Worm (Caenorhabditis elegans) whole organism, L1 larva: ENCODE data around the gene R10H1.1.

Source experiments
- C04F5.9 ChIP-seq: sonication (generic microtip); optimal IDR thresholded peaks from 2 replicates; lab custom pipeline; 2016; ENCODE audit warnings: missing genetic modification characterization, missing compliant biosample characterization
- aha-1 ChIP-seq: fragments of 150-350 bp; optimal IDR thresholded peaks from 2 replicates; lab custom pipeline; 2014; ENCODE audit warnings: missing biosample characterization, missing genetic modification characterization
- ama-1 ChIP-seq: fragments of 150-350 bp; optimal IDR thresholded peaks from 2 replicates; lab custom pipeline; 2014
- blmp-1 ChIP-seq: fragments of 150-350 bp; optimal IDR thresholded peaks from 2 replicates; lab custom pipeline; 2014; ENCODE audit warnings: missing biosample characterization, missing genetic modification characterization
- ceh-82 ChIP-seq, 3 experiments: fragments of 150-350 bp in 1 of 3; sonication (generic microtip) in 2 of 3; optimal IDR thresholded peaks; 2 replicates each; lab custom pipeline; 2014 to 2017; ENCODE audit warnings: missing biosample characterization in 3 of 3, missing genetic modification characterization in 3 of 3
- efl-1 ChIP-seq, 4 experiments: fragments of 150-350 bp; optimal IDR thresholded peaks in 3 of 4; peaks in 1 of 4; 1 replicate in 1 of 4; 2 replicates in 3 of 4; lab custom pipeline; 2014; ENCODE audit warnings: missing biosample characterization in 2 of 4, missing genetic modification characterization in 2 of 4, missing genetic modification reagents in 2 of 4
- fos-1 ChIP-seq: fragments of 150-350 bp; optimal IDR thresholded peaks from 2 replicates; lab custom pipeline; 2014; ENCODE audit warnings: missing biosample characterization, missing genetic modification characterization
- hlh-4 ChIP-seq: sonication (generic microtip); optimal IDR thresholded peaks from 2 replicates; lab custom pipeline; 2016; ENCODE audit warnings: mild to moderate bottlenecking, missing genetic modification characterization, missing compliant biosample characterization
- irx-1 ChIP-seq: sonication (generic microtip); optimal IDR thresholded peaks from 2 replicates; lab custom pipeline; 2016; ENCODE audit warnings: missing genetic modification characterization, missing compliant biosample characterization
- jun-1 ChIP-seq: fragments of 150-350 bp; optimal IDR thresholded peaks from 2 replicates; lab custom pipeline; 2014; ENCODE audit warnings: missing biosample characterization, missing genetic modification reagents, missing genetic modification characterization
- lin-35 ChIP-seq, 2 experiments: fragments of 150-350 bp; optimal IDR thresholded peaks; 2 replicates each; lab custom pipeline; 2014; ENCODE audit warnings: missing biosample characterization in 2 of 2, missing genetic modification characterization in 2 of 2, missing genetic modification reagents in 2 of 2
- lin-39 ChIP-seq: fragments of 150-350 bp; optimal IDR thresholded peaks from 2 replicates; lab custom pipeline; 2014; ENCODE audit warnings: missing biosample characterization, missing genetic modification reagents, missing genetic modification characterization
- lir-3 ChIP-seq: sonication (generic microtip); optimal IDR thresholded peaks from 2 replicates; lab custom pipeline; 2016; ENCODE audit warnings: mild to moderate bottlenecking, missing genetic modification characterization, moderate library complexity, missing compliant biosample characterization; ENCODE audit not compliant: poor library complexity
- mdl-1 ChIP-seq, 2 experiments: fragments of 150-350 bp; optimal IDR thresholded peaks; 2 replicates each; lab custom pipeline; 2014 to 2017; ENCODE audit warnings: missing biosample characterization in 2 of 2, missing genetic modification characterization in 2 of 2, inconsistent platforms in 1 of 2
- mef-2 ChIP-seq: fragments of 150-350 bp; optimal IDR thresholded peaks from 2 replicates; lab custom pipeline; 2014; ENCODE audit warnings: missing biosample characterization, missing genetic modification characterization
- nhr-11 ChIP-seq: fragments of 150-350 bp; optimal IDR thresholded peaks from 2 replicates; lab custom pipeline; 2014; ENCODE audit warnings: missing biosample characterization, missing genetic modification characterization
- nhr-19 ChIP-seq: fragments of 200-800 bp; sonication (Bioruptor generic); conservative IDR thresholded peaks from 2 replicates; pipeline ENCODE4 v1.3.6; 2022; ENCODE audit warnings: missing genetic modification characterization, missing compliant biosample characterization
- nhr-47 ChIP-seq: sonication (generic microtip); optimal IDR thresholded peaks from 2 replicates; lab custom pipeline; 2016; ENCODE audit warnings: mild to moderate bottlenecking, missing genetic modification characterization, moderate library complexity, missing compliant biosample characterization
- nhr-71 ChIP-seq: sonication (generic microtip); optimal IDR thresholded peaks from 2 replicates; lab custom pipeline; 2016; ENCODE audit warnings: mild to moderate bottlenecking, missing genetic modification characterization, moderate library complexity, missing compliant biosample characterization
- snu-23 ChIP-seq: sonication (generic microtip); optimal IDR thresholded peaks from 2 replicates; lab custom pipeline; 2016; ENCODE audit warnings: missing genetic modification characterization, missing compliant biosample characterization
- sptf-1 ChIP-seq: fragments of 150-350 bp; optimal IDR thresholded peaks from 2 replicates; lab custom pipeline; 2014; ENCODE audit warnings: missing biosample characterization, missing genetic modification characterization
- unc-130 ChIP-seq: fragments of 150-350 bp; optimal IDR thresholded peaks from 2 replicates; lab custom pipeline; 2017; ENCODE audit warnings: missing biosample characterization, missing genetic modification characterization, inconsistent platforms
- unc-98 ChIP-seq: fragments of 200-800 bp; sonication (Bioruptor generic); IDR thresholded peaks from 2 replicates; pipeline ENCODE4 v1.3.6; 2022; ENCODE audit warnings: missing genetic modification characterization, missing compliant biosample characterization
- zip-4 ChIP-seq: fragments of 200-800 bp; sonication (Bioruptor generic); optimal IDR thresholded peaks from 2 replicates; lab custom pipeline; 2018; ENCODE audit warnings: mild to moderate bottlenecking, missing genetic modification characterization, moderate library complexity, missing compliant biosample characterization
- ztf-4 ChIP-seq: fragments of 150-350 bp; optimal IDR thresholded peaks from 2 replicates; lab custom pipeline; 2014; ENCODE audit warnings: missing biosample characterization, missing genetic modification characterization

Gene R10H1.1

ce11 chrII:7537603-7538230, 43.5 kb downstream of the R10H1.1 start, which contains the start of gene nfi-1 (continued):
- TF ChIP-seq lir-3 (tag; lab: Kevin White, UChicago) (peak; percentile 67), mdl-1 (tag; optimal IDR thresholded peaks at IDR 0.05; lab: Kevin White, UChicago) (no peak)

DNA sequence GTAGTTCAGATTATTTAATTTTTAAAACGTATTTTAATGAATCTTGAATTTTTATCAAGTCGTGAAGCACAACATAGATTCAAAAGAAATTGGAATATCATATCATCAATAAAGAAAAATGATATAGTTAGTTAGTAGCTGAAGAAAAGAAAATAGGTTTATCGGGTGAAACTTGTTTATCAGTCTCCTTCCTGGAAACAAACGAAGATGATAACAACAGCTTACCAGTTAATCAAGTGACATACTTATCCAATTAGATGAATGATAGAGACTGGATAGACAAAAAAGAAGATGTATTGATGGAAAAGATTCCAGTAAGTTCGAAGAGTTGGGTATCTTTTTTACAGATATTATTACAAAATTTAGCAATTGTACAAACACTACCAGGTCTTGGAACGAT, 48.7 kb downstream of the R10H1.1 start:
- no peak for TF ChIP-seq unc-130 (tag; lab: Kevin White, UChicago)
- TF ChIP-seq efl-1 (optimal IDR thresholded peaks at IDR 0.05; lab: Kevin White, UChicago) = no peak
- TF ChIP-seq efl-1 (GFP tag; optimal IDR thresholded peaks at IDR 0.05 in 1 of 2; lab: Kevin White, UChicago) = no peak
- TF ChIP-seq blmp-1 = peak; percentile 58
- TF ChIP-seq snu-23 (GFP tag; lab: Kevin White, UChicago) = no peak

ce11 chrII:7543808-7544207, 49.6 kb downstream of the R10H1.1 start, which contains the start of gene rol-8:
TSS of gene rol-8 (plus strand) at chrII:7544108.
- TF ChIP-seq lin-35 (GFP tag; optimal IDR thresholded peaks at IDR 0.05; lab: Kevin White, UChicago) = no peak
- peak; percentile 9 for TF ChIP-seq blmp-1

ce11 chrII:7544782-7545181, 50.5 kb downstream of the R10H1.1 start:
- TF ChIP-seq nhr-47 (tag; lab: Kevin White, UChicago) = no peak
- no peak for TF ChIP-seq ceh-82 (tag; optimal IDR thresholded peaks at IDR 0.05; lab: Kevin White, UChicago)
- no peak for TF ChIP-seq aha-1 (tag; lab: Kevin White, UChicago)
- TF ChIP-seq lin-35 (GFP tag; optimal IDR thresholded peaks at IDR 0.05; lab: Kevin White, UChicago) = no peak
- TF ChIP-seq nhr-71 (tag; lab: Kevin White, UChicago) = no peak
- TF ChIP-seq zip-4 (GFP tag; lab: Kevin White, UChicago) = no peak
- no peak for TF ChIP-seq hlh-4 (tag; lab: Kevin White, UChicago)
- TF ChIP-seq blmp-1 = no peak
- no peak for TF ChIP-seq unc-130 (tag; lab: Kevin White, UChicago)
- no peak for TF ChIP-seq unc-98
- TF ChIP-seq nhr-19 = no peak
- no peak for TF ChIP-seq C04F5.9 (tag; lab: Kevin White, UChicago)
- TF ChIP-seq nhr-11 (tag; lab: Kevin White, UChicago) = no peak
- TF ChIP-seq sptf-1 (tag; lab: Kevin White, UChicago) = no peak
- no peak for TF ChIP-seq lin-39 (tag; lab: Kevin White, UChicago)
- no peak for TF ChIP-seq fos-1 (tag; lab: Kevin White, UChicago)
- TF ChIP-seq mef-2 (tag; lab: Kevin White, UChicago) = no peak

DNA sequence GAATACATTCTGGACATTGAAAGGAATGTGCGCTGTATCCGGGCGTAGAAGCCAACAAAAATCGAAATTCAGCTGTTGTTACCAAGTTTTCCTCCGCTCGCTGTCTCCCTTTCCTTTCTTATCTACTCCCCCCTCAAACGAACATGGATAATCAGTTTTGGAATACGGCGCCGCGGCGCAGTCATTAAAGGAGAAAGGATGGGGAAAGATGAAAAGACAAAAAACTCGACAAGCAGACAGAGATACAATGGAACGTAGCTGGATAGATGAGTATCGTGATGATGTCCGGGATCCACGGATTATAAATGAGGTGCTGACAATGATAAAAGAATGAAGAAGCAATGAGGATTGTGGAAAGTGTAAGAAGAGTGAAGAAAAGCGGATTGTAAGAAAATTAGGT, 51.1 kb downstream of the R10H1.1 start:
- TF ChIP-seq ama-1 (lab: Kevin White, UChicago) = peak; percentile 85
- TF ChIP-seq snu-23 (GFP tag; lab: Kevin White, UChicago) = no peak
- no peak for TF ChIP-seq nhr-47 (tag; lab: Kevin White, UChicago)
- peak; percentile 17 for TF ChIP-seq ztf-4 (tag; lab: Kevin White, UChicago)
- TF ChIP-seq nhr-71 (tag; lab: Kevin White, UChicago) = no peak
- TF ChIP-seq jun-1 (tag; lab: Kevin White, UChicago) = no peak
- TF ChIP-seq lin-39 (tag; lab: Kevin White, UChicago) = no peak
- TF ChIP-seq irx-1 (tag; lab: Kevin White, UChicago) = no peak
- peak; percentile 97 for TF ChIP-seq blmp-1
